Fruit fly (Drosophila melanogaster): ENCODE data around the gene CG31464.

Gene CG31464

DNA sequence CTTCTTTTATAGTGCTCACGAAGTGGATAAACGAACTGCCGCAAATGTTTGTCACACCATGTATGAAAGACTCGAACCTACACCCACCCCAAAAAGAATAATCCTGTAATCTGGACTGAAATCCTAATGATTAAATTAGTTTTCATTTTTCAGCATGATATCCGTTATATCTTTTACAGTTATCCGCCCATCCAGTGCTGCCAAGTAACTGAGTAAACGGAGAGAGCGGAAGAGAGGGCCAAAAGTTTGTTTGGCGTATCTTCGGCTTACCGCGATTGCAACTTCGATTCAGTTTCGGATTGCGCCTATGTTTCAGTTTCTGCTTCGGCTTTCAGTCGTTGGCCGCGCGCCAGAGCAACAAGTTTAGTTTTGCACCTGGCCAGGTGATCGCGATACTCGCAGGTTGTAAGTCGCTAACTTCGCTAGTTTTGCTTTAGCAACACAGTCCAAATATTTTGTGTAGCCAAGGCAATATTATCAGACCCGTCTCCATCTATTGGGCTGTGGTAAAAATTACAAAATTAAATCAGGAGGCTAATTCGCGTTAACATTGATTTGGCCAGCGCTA lies 40.8 kb upstream of the CG31464 start, which contains the start of gene mtg:
Gene mtg, plus strand, starts transcription at position 332 of the 568 bp plus-strand sequence.
- TF ChIP-seq chinmo (GFP tag; IDR thresholded peaks at IDR 0.05; ENCODE audit: partially characterized antibody): 0 out of 4 replicates have a peak, but pooled peaks have one; percentile 35
- TF ChIP-seq vvl (GFP tag; IDR thresholded peaks at IDR 0.05): 0 out of 2 replicates have a peak, but pooled peaks have one; percentile 10
- no peak for TF ChIP-seq crp (GFP tag; optimal IDR thresholded peaks at IDR 0.05)
- peak; percentile 17; the same call in 1 of the 2 replicates for TF ChIP-seq bowl (GFP tag; IDR thresholded peaks at IDR 0.05)
- TF ChIP-seq gsb-n (tag; optimal IDR thresholded peaks at IDR 0.05): no peak
- TF ChIP-seq MESR4 (GFP tag; optimal IDR thresholded peaks at IDR 0.05): no peak
- peak; percentile 69 for TF ChIP-seq CG1529 (GFP tag; optimal IDR thresholded peaks at IDR 0.05)
- peak; percentile 59 for TF ChIP-seq CG11504 (tag; optimal IDR thresholded peaks at IDR 0.05)
- TF ChIP-seq CG13287 (GFP tag; IDR thresholded peaks at IDR 0.05; ENCODE audit: partially characterized antibody): 0 out of 2 replicates have a peak, but pooled peaks have one; percentile 11
- TF ChIP-seq Jarid2 (GFP tag; optimal IDR thresholded peaks at IDR 0.05): peak; percentile 65
- TF ChIP-seq CG2116 (GFP tag; optimal IDR thresholded peaks at IDR 0.05): no peak
- 0 out of 2 replicates have a peak, but pooled peaks have one; percentile 23 for TF ChIP-seq E2f1 (GFP tag; IDR thresholded peaks at IDR 0.05)
- peak; percentile 16 for TF ChIP-seq sens (GFP tag)
- TF ChIP-seq CG8290 (GFP tag; optimal IDR thresholded peaks at IDR 0.05): no peak
- peak in 1 of 2 experiments; percentile 15 for TF ChIP-seq CG8290 (tag; optimal IDR thresholded peaks at IDR 0.05)
- TF ChIP-seq CG34422 (GFP tag; IDR thresholded peaks at IDR 0.05): peak; percentile 18; the same call in 1 of the 3 replicates
- TF ChIP-seq sd (tag; optimal IDR thresholded peaks at IDR 0.05): no peak
- TF ChIP-seq CG8478 (optimal IDR thresholded peaks at IDR 0.05): no peak
- TF ChIP-seq Trl (optimal IDR thresholded peaks at IDR 0.05): peak in 1 of 2 experiments; percentile 20
- TF ChIP-seq Trl (GFP tag; optimal IDR thresholded peaks at IDR 0.05): no peak
- peak; percentile 95 for TF ChIP-seq Deaf1 (tag; optimal IDR thresholded peaks at IDR 0.05)

DNA sequence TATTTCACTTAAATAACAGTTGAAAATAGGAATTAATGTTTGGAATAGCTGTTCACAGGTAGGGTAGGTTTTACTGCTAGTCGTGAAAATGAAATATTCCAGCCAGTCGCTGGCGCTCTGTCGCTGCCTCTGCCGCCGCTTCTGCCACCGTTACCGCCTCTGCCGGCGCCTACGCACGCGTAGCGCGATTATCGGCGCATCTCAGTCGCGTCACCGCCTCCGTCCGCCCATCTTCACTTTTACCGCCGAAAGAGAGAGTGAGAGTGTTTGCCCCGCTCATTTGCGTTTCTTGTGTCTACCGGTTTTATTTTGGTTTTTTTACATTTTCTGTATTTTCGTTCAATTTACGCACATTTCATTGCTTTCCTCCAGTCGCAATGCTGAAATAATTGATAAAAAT lies 39.5 kb upstream of the CG31464 start:
- 0 out of 2 replicates have a peak, but pooled peaks have one; percentile 12 for TF ChIP-seq onecut (GFP tag; IDR thresholded peaks at IDR 0.05)
- TF ChIP-seq sr (GFP tag; IDR thresholded peaks at IDR 0.05): peak; percentile 89; the same call in 2 of the 3 replicates
- no peak for TF ChIP-seq jigr1 (GFP tag; IDR thresholded peaks at IDR 0.05)
- TF ChIP-seq Kr (GFP tag; optimal IDR thresholded peaks at IDR 0.05): no peak
- TF ChIP-seq Adf1 (GFP tag; IDR thresholded peaks at IDR 0.05): peak; percentile 88
- TF ChIP-seq HLHmδ (GFP tag; optimal IDR thresholded peaks at IDR 0.05): peak; percentile 77
- peak; percentile 58 for TF ChIP-seq CG10431 (GFP tag; optimal IDR thresholded peaks at IDR 0.05)
- peak; percentile 64 for TF ChIP-seq CG33557 (GFP tag; optimal IDR thresholded peaks at IDR 0.05)
- no peak for TF ChIP-seq tio (GFP tag; optimal IDR thresholded peaks at IDR 0.05)
- TF ChIP-seq ato (GFP tag; IDR thresholded peaks at IDR 0.05; ENCODE audit: partially characterized antibody): no peak; the same call in 1 of the 2 replicates
- TF ChIP-seq Trl (optimal IDR thresholded peaks at IDR 0.05): peak in 1 of 2 experiments; percentile 16
- no peak for TF ChIP-seq Trl (GFP tag; optimal IDR thresholded peaks at IDR 0.05)
- TF ChIP-seq CG18619 (GFP tag; optimal IDR thresholded peaks at IDR 0.05): no peak
- TF ChIP-seq Hsf (GFP tag; optimal IDR thresholded peaks at IDR 0.05): no peak
- peak; percentile 66 for TF ChIP-seq grn (GFP tag; optimal IDR thresholded peaks at IDR 0.05)
- no peak for TF ChIP-seq CG32767 (GFP tag; IDR thresholded peaks at IDR 0.05)
- TF ChIP-seq CG14710 (tag; optimal IDR thresholded peaks at IDR 0.05): peak; percentile 14
- TF ChIP-seq tll (GFP tag; optimal IDR thresholded peaks at IDR 0.05): peak in 1 of 2 experiments; percentile 83
- TF ChIP-seq zen (tag; optimal IDR thresholded peaks at IDR 0.05): peak; percentile 32
- no peak for TF ChIP-seq BEAF-32 (GFP tag; optimal IDR thresholded peaks at IDR 0.05)
- TF ChIP-seq cad (GFP tag; optimal IDR thresholded peaks at IDR 0.05): peak; percentile 36
- TF ChIP-seq CG6254 (GFP tag; optimal IDR thresholded peaks at IDR 0.05): peak; percentile 7
- peak; percentile 43 for TF ChIP-seq Ets65A (GFP tag)
- TF ChIP-seq pan (optimal IDR thresholded peaks at IDR 0.05): no peak
- peak in 1 of 2 experiments; percentile 4 for TF ChIP-seq pan (GFP tag; optimal IDR thresholded peaks at IDR 0.05 in 1 of 2, IDR thresholded peaks at IDR 0.05 in 1 of 2)
- peak; percentile 19 for TF ChIP-seq pros (GFP tag; optimal IDR thresholded peaks at IDR 0.05)
- TF ChIP-seq Blimp-1 (GFP tag; optimal IDR thresholded peaks at IDR 0.05): peak; percentile 99
- peak; percentile 27; the same call in 1 of the 2 replicates for TF ChIP-seq Awh (GFP tag; IDR thresholded peaks at IDR 0.05)
- no peak for TF ChIP-seq Dfd (GFP tag; optimal IDR thresholded peaks at IDR 0.05)
- TF ChIP-seq E2f1 (GFP tag; IDR thresholded peaks at IDR 0.05): 0 out of 2 replicates have a peak, but pooled peaks have one; percentile 18
- TF ChIP-seq chinmo (GFP tag; IDR thresholded peaks at IDR 0.05; ENCODE audit: partially characterized antibody): 0 out of 4 replicates have a peak, but pooled peaks have one; percentile 24
